Worm (Caenorhabditis elegans): ENCODE data around the gene srap-1.

- TF ChIP-seq mep-1 (tag; optimal IDR thresholded peaks at IDR 0.05) (no peak), unc-62 (GFP tag; optimal IDR thresholded peaks at IDR 0.05) (no peak), lin-13 (tag; optimal IDR thresholded peaks at IDR 0.05) (no peak), nhr-28 (tag; optimal IDR thresholded peaks at IDR 0.05) (no peak), lsy-2 (tag; optimal IDR thresholded peaks at IDR 0.05) (no peak), ztf-11 (tag; optimal IDR thresholded peaks at IDR 0.05) (no peak), elt-3 (tag; optimal IDR thresholded peaks at IDR 0.05) (no peak), elt-1 (tag; optimal IDR thresholded peaks at IDR 0.05; ENCODE audit: borderline replicate concordance, insufficient read depth) (no peak), snpc-4 (tag; optimal IDR thresholded peaks at IDR 0.05) (no peak), unc-39 (tag; optimal IDR thresholded peaks at IDR 0.05) (no peak)
These were observed at the start of gene srap-1 for ce11 chrII:11202581-11203271.

Measured in whole organism, mixed stage, embryonic.